Worm (Caenorhabditis elegans) whole organism, L2 larva: ENCODE results near the gene srt-18.
A peak's percentile ranks its signal among the peaks of the same experiment; 100 is the strongest.

ENCODE experiments used
- C34F6.9 ChIP-seq: fragments of 150-350 bp; optimal IDR thresholded peaks from 2 replicates; lab custom pipeline; 2014; ENCODE audit warnings: missing biosample characterization, missing genetic modification characterization
- F13H6.1 ChIP-seq: sonication (generic microtip); optimal IDR thresholded peaks from 2 replicates; lab custom pipeline; 2016; ENCODE audit warnings: missing genetic modification characterization, missing compliant biosample characterization
- Y55F3AM.14 ChIP-seq: fragments of 200-800 bp; sonication (Bioruptor generic); optimal IDR thresholded peaks from 2 replicates; lab custom pipeline; 2018; ENCODE audit warnings: mild to moderate bottlenecking, missing genetic modification characterization, missing compliant biosample characterization
- ZK546.5 ChIP-seq: sonication (generic microtip); optimal IDR thresholded peaks from 2 replicates; lab custom pipeline; 2017; ENCODE audit warnings: missing biosample characterization, missing genetic modification characterization
- alr-1 ChIP-seq: fragments of 150-350 bp; optimal IDR thresholded peaks from 2 replicates; lab custom pipeline; 2014; ENCODE audit warnings: missing biosample characterization, missing genetic modification characterization
- ama-1 ChIP-seq: fragments of 150-350 bp; optimal IDR thresholded peaks from 2 replicates; lab custom pipeline; 2018; ENCODE audit warnings: inconsistent platforms
- blmp-1 ChIP-seq: sonication (generic microtip); optimal IDR thresholded peaks from 2 replicates; lab custom pipeline; 2017; ENCODE audit warnings: missing genetic modification characterization, mild to moderate bottlenecking, missing compliant biosample characterization, antibody characterized with exemption, moderate library complexity; ENCODE audit not compliant: insufficient read depth
- ceh-16 ChIP-seq: fragments of 150-350 bp; optimal IDR thresholded peaks from 2 replicates; lab custom pipeline; 2014; ENCODE audit warnings: missing biosample characterization, missing genetic modification characterization
- ceh-82 ChIP-seq: fragments of 150-350 bp; optimal IDR thresholded peaks from 2 replicates; lab custom pipeline; 2014; ENCODE audit warnings: missing biosample characterization, missing genetic modification characterization
- crh-2 ChIP-seq: sonication (generic microtip); optimal IDR thresholded peaks from 2 replicates; lab custom pipeline; 2017; ENCODE audit warnings: missing biosample characterization, missing genetic modification characterization
- dmd-4 ChIP-seq: sonication (generic microtip); optimal IDR thresholded peaks from 2 replicates; lab custom pipeline; 2017; ENCODE audit warnings: missing biosample characterization, missing genetic modification characterization
- elt-3 ChIP-seq: sonication (generic microtip); optimal IDR thresholded peaks from 2 replicates; lab custom pipeline; 2017; ENCODE audit warnings: missing biosample characterization, missing genetic modification characterization
- lin-11 ChIP-seq: fragments of 150-350 bp; sonication (generic microtip); optimal IDR thresholded peaks from 2 replicates; lab custom pipeline; 2014; ENCODE audit warnings: missing biosample characterization, missing genetic modification characterization, inconsistent platforms, mixed read lengths
- lin-39 ChIP-seq: fragments of 150-350 bp; optimal IDR thresholded peaks from 2 replicates; lab custom pipeline; 2014; ENCODE audit warnings: missing biosample characterization, missing genetic modification reagents, missing genetic modification characterization
- lsy-2 ChIP-seq, 2 experiments: fragments of 150-350 bp in 1 of 2; sonication (generic microtip) in 1 of 2; optimal IDR thresholded peaks; 2 replicates each; lab custom pipeline; 2014 to 2017; ENCODE audit warnings: missing biosample characterization in 2 of 2, missing genetic modification characterization in 2 of 2
- mdl-1 ChIP-seq, 2 experiments: fragments of 150-350 bp in 1 of 2; sonication (generic microtip) in 1 of 2; optimal IDR thresholded peaks; 2 replicates each; lab custom pipeline; 2017; ENCODE audit warnings: missing biosample characterization in 2 of 2, missing genetic modification characterization in 2 of 2
- nhr-11 ChIP-seq: fragments of 150-350 bp; optimal IDR thresholded peaks from 2 replicates; lab custom pipeline; 2014; ENCODE audit warnings: missing biosample characterization, missing genetic modification characterization
- nhr-12 ChIP-seq: fragments of 150-350 bp; optimal IDR thresholded peaks from 2 replicates; lab custom pipeline; 2014; ENCODE audit warnings: missing biosample characterization, missing genetic modification characterization
- nhr-129 ChIP-seq: fragments of 150-350 bp; optimal IDR thresholded peaks from 2 replicates; lab custom pipeline; 2014; ENCODE audit warnings: missing biosample characterization, missing genetic modification characterization
- nhr-21 ChIP-seq: fragments of 150-350 bp; optimal IDR thresholded peaks from 2 replicates; lab custom pipeline; 2014; ENCODE audit warnings: missing biosample characterization, missing genetic modification characterization
- nhr-23 ChIP-seq: fragments of 150-350 bp; optimal IDR thresholded peaks from 2 replicates; lab custom pipeline; 2014; ENCODE audit warnings: missing biosample characterization, missing genetic modification reagents, missing genetic modification characterization
- nhr-237 ChIP-seq: fragments of 150-350 bp; optimal IDR thresholded peaks from 2 replicates; lab custom pipeline; 2014; ENCODE audit warnings: missing biosample characterization, missing genetic modification characterization
- nhr-25 ChIP-seq: fragments of 150-350 bp; sonication (generic microtip); optimal IDR thresholded peaks from 3 replicates; lab custom pipeline; 2014; ENCODE audit warnings: missing biosample characterization, missing genetic modification characterization
- nhr-77 ChIP-seq: fragments of 150-350 bp; optimal IDR thresholded peaks from 2 replicates; lab custom pipeline; 2014; ENCODE audit warnings: missing biosample characterization, missing genetic modification characterization
- peb-1 ChIP-seq: fragments of 150-350 bp; optimal IDR thresholded peaks from 2 replicates; lab custom pipeline; 2014; ENCODE audit warnings: missing biosample characterization, missing genetic modification characterization
- sem-4 ChIP-seq: fragments of 150-350 bp; optimal IDR thresholded peaks from 2 replicates; lab custom pipeline; 2014; ENCODE audit warnings: missing biosample characterization, missing genetic modification reagents, missing genetic modification characterization
- skn-1 ChIP-seq: sonication (generic microtip); optimal IDR thresholded peaks from 2 replicates; lab custom pipeline; 2017; ENCODE audit warnings: missing biosample characterization, missing genetic modification characterization
- sma-3 ChIP-seq: sonication (generic microtip); optimal IDR thresholded peaks from 2 replicates; lab custom pipeline; 2016; ENCODE audit warnings: missing genetic modification reagents, missing genetic modification characterization, missing compliant biosample characterization
- sma-9 ChIP-seq, 2 experiments: fragments of 150-350 bp in 1 of 2; sonication (generic microtip) in 1 of 2; optimal IDR thresholded peaks; 2 replicates each; lab custom pipeline; 2014 to 2016; ENCODE audit warnings: missing genetic modification characterization in 2 of 2, mild to moderate bottlenecking in 1 of 2, missing biosample characterization in 1 of 2, missing compliant biosample characterization in 1 of 2, missing genetic modification reagents in 1 of 2, moderate library complexity in 1 of 2
- snpc-4 ChIP-seq: fragments of 150-350 bp; optimal IDR thresholded peaks from 2 replicates; lab custom pipeline; 2014; ENCODE audit warnings: missing biosample characterization, missing genetic modification characterization
- unc-39 ChIP-seq: fragments of 150-350 bp; optimal IDR thresholded peaks from 2 replicates; lab custom pipeline; 2014; ENCODE audit warnings: missing biosample characterization, missing genetic modification characterization
- unc-55 ChIP-seq: fragments of 150-350 bp; sonication (generic microtip); optimal IDR thresholded peaks from 3 replicates; lab custom pipeline; 2014; ENCODE audit warnings: missing biosample characterization, missing genetic modification reagents, missing genetic modification characterization
- ztf-1 ChIP-seq: fragments of 200-800 bp; sonication (Bioruptor generic); conservative IDR thresholded peaks from 2 replicates; pipeline ENCODE4 v1.3.6; 2022; ENCODE audit warnings: missing genetic modification characterization, missing compliant biosample characterization
- ztf-11 ChIP-seq: sonication (generic microtip); optimal IDR thresholded peaks from 2 replicates; lab custom pipeline; 2017; ENCODE audit warnings: missing biosample characterization, missing genetic modification characterization
- ztf-4 ChIP-seq: fragments of 150-350 bp; optimal IDR thresholded peaks from 2 replicates; lab custom pipeline; 2014; ENCODE audit warnings: missing biosample characterization, missing genetic modification characterization

Gene srt-18

DNA sequence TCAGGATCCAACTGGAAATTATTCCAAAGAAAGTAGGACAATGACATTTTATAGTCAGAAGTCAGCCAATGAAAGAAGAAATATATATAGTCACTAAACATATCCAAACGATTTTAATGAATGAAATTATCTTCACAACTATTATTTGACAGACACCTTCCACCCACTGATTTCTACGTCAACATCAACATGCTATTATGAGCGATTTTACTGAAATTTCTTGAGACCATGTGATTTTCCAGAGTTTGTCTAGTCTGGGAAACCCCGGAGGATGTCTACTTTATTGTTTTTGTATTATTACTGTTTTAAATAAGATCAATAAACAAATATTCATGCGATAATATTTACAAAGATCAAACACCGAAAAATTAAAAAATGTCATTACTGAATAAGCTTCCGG lies at the start of gene srt-18:
Gene srt-18 (minus strand): TSS at position 101 of the 400 bp plus-strand sequence.
- no peak for TF ChIP-seq sem-4 (tag; lab: Kevin White, UChicago)
- TF ChIP-seq Y55F3AM.14 (GFP tag; lab: Kevin White, UChicago), result no peak
- no peak for TF ChIP-seq peb-1 (tag; lab: Kevin White, UChicago)
- TF ChIP-seq mdl-1 (tag; optimal IDR thresholded peaks at IDR 0.05; lab: Kevin White, UChicago), result no peak
- no peak for TF ChIP-seq snpc-4 (tag; lab: Kevin White, UChicago)
- TF ChIP-seq lin-39 (tag; lab: Kevin White, UChicago), result no peak
- TF ChIP-seq, all 48 proteins: peak for 0

DNA sequence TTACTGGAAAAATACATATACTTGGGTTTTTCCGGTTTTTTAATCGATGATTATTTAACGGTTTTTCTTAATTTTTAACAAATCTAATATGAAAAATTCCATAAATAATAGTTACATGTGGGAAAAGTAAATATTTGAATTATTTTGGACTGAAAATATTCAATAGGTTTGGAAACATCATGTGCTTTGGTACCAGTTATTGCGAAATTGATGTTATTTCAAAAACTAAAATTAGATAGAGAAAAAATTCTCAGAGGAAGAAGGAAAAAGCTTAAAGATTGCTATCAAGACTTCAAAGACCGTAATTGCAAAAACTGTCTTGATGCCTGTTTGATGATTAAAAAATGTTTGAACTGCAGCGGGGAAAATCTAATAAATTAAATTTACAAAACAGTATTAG lies 49.6 kb upstream of the srt-18 start:
- no peak for TF ChIP-seq ztf-11 (tag; lab: Kevin White, UChicago)
- TF ChIP-seq nhr-237 (tag; lab: Kevin White, UChicago), result no peak
- no peak for TF ChIP-seq nhr-12 (tag; lab: Kevin White, UChicago)
- TF ChIP-seq blmp-1 (tag; lab: Kevin White, UChicago), result no peak
- TF ChIP-seq unc-39 (tag; lab: Kevin White, UChicago), result no peak
- TF ChIP-seq crh-2 (tag; lab: Kevin White, UChicago), result no peak
- TF ChIP-seq ceh-82 (tag; lab: Kevin White, UChicago), result no peak
- TF ChIP-seq elt-3 (tag; lab: Kevin White, UChicago), result no peak
- no peak for TF ChIP-seq snpc-4 (tag; lab: Kevin White, UChicago)
- no peak for TF ChIP-seq skn-1
- no peak for TF ChIP-seq nhr-25
- no peak for TF ChIP-seq C34F6.9 (tag; lab: Kevin White, UChicago)
- TF ChIP-seq ama-1 (lab: Kevin White, UChicago), result no peak
- TF ChIP-seq lsy-2 (tag; optimal IDR thresholded peaks at IDR 0.05; lab: Kevin White, UChicago), result no peak
- TF ChIP-seq nhr-11, result no peak
- TF ChIP-seq peb-1 (tag; lab: Kevin White, UChicago), result no peak
- no peak for TF ChIP-seq lin-11
- TF ChIP-seq dmd-4, result no peak

DNA sequence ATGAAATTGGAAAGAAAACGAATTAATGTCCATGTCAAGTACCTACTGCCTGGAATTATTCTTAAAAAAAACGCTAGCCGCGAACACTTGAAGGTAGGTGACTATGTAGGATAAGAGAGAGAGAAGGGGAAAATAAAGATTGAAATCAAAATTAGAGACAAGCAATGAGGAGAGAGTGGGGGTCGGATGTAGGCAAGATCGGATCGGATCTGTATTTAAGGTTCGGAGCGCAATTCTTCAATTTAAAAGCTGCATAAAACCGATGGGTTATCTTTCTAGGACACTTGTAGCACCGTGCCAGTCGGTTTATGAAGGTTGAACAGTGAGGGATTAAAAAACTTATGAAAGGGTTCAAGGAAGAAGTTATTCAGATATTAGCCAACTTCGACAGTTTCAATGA lies 47.7 kb upstream of the srt-18 start:
- TF ChIP-seq nhr-237 (tag; lab: Kevin White, UChicago) (no peak), nhr-25 (peak; percentile 27)

DNA sequence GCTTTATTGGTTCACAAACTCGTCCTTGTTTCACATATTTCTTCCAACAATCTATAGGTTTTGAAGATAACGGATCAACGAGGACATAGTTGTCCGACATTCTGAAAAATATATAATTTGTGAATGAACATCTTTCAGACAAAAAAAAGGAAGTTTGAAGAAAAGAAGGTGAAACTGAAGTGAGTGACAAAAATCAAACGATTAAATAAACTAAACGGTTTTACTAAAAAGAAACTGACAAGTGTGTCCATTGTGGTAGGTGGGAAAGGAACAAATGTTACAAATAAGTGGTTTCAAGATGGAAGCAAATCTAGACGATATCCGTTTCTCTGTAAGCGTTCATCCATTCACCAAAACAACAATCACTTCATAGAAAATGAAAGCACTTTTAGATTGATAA lies 46.9 kb upstream of the srt-18 start, which contains the start of gene C25E10.12:
Gene C25E10.12 (minus strand): TSS at position 101 of the 400 bp plus-strand sequence.
- no peak for TF ChIP-seq F13H6.1 (tag; lab: Kevin White, UChicago)
- no peak for TF ChIP-seq ceh-82 (tag; lab: Kevin White, UChicago)
- TF ChIP-seq ZK546.5 (tag; lab: Kevin White, UChicago), result no peak
- no peak for TF ChIP-seq nhr-23 (tag; lab: Kevin White, UChicago)
- no peak for TF ChIP-seq snpc-4 (tag; lab: Kevin White, UChicago)

DNA sequence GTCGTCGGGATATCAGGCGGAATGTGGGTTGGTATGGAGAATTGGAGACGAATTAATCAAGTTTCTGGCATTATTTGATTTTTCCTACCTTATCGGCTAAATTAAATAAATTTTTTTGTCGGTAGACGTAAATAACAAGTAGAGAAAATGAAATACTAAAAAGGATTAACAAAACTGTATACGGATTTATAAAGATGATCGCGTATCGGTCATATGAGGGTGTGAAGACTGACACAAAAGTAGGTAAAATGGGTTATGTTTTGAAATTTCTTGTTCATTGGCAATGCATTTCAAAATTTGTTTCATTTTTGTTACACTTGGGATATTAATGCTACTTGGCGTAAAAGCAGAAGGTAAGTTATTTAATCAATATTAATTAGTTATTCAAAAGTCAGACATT lies 44.0 kb upstream of the srt-18 start, which contains the start of the genes C25E10.16 and C25E10.13:
Gene C25E10.16 (minus strand): TSS at position 101 of the 400 bp plus-strand sequence.
Gene C25E10.13 (plus strand): TSS at position 256 of the 400 bp plus-strand sequence.
- TF ChIP-seq snpc-4 (tag; lab: Kevin White, UChicago) (no peak), nhr-11 (no peak), ZK546.5 (tag; lab: Kevin White, UChicago) (no peak), ztf-1 (GFP tag; lab: Robert Waterston, UW) (no peak), sma-9 (GFP tag; optimal IDR thresholded peaks at IDR 0.05; lab: Kevin White, UChicago) (no peak), sma-9 (tag; optimal IDR thresholded peaks at IDR 0.05; lab: Kevin White, UChicago) (no peak), unc-55 (GFP tag; lab: Kevin White, UChicago) (no peak), sma-3 (GFP tag; lab: Kevin White, UChicago) (no peak), crh-2 (tag; lab: Kevin White, UChicago) (no peak), nhr-129 (tag; lab: Kevin White, UChicago) (no peak)

DNA sequence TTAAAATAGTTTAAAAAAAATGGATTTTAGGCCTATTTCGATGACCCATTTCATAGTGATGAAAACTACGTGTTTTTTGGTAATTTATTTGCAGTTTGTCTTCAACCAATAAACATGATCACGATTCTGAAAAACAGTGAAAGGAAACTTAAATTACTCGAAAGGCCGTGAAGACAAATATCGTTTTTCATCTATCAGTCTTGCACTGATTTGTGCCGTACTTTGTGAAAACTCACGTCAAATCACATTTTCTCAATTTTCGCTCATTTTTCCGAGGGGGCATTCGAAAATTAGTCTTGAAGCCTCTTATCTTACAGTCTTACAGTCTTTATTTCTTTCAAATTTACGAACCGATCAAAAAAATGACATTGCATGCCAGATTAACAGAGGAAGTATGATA lies 43.2 kb upstream of the srt-18 start, which contains the start of gene C25E10.11:
Gene C25E10.11 (minus strand): TSS at position 101 of the 400 bp plus-strand sequence.
- TF ChIP-seq mdl-1 (tag; optimal IDR thresholded peaks at IDR 0.05; lab: Kevin White, UChicago) (no peak), snpc-4 (tag; lab: Kevin White, UChicago) (no peak), ceh-16 (tag; lab: Kevin White, UChicago) (no peak), nhr-77 (tag; lab: Kevin White, UChicago) (no peak), dmd-4 (no peak), nhr-11 (no peak), ztf-4 (tag; lab: Kevin White, UChicago) (no peak), skn-1 (no peak), nhr-23 (tag; lab: Kevin White, UChicago) (no peak), unc-39 (tag; lab: Kevin White, UChicago) (no peak), alr-1 (tag; lab: Kevin White, UChicago) (no peak), nhr-12 (tag; lab: Kevin White, UChicago) (no peak), lsy-2 (tag; optimal IDR thresholded peaks at IDR 0.05; lab: Kevin White, UChicago) (no peak), lin-39 (tag; lab: Kevin White, UChicago) (no peak), nhr-237 (tag; lab: Kevin White, UChicago) (no peak), nhr-21 (tag; lab: Kevin White, UChicago) (no peak), ceh-82 (tag; lab: Kevin White, UChicago) (no peak), sma-3 (GFP tag; lab: Kevin White, UChicago) (no peak), nhr-25 (no peak)
